Worm (Caenorhabditis elegans): Measurements from ENCODE around the gene Y38E10A.22.

ce11 chrII:12668148-12668547 is 9.5 kb downstream of the Y38E10A.22 start:
- TF ChIP-seq fkh-10 (GFP tag; optimal IDR thresholded peaks at IDR 0.05) (no peak), sea-2 (GFP tag; optimal IDR thresholded peaks at IDR 0.05) (no peak), nhr-77 (tag; optimal IDR thresholded peaks at IDR 0.05) (no peak), nhr-67 (tag; optimal IDR thresholded peaks at IDR 0.05) (no peak), aly-2 (tag; optimal IDR thresholded peaks at IDR 0.05) (no peak)
